Worm (Caenorhabditis elegans): Measurements from ENCODE around the gene slc-25A18.2.

slc-25A18.2 gene

ce11 chrIV:7486201-7486947, 11.5 kb downstream of the slc-25A18.2 start, which contains the start of the genes his-61 and his-62:
Gene his-61, minus strand, starts transcription at chrIV:7486217.
Gene his-62, plus strand, starts transcription at chrIV:7486545.
- TF ChIP-seq hlh-12 (tag; optimal IDR thresholded peaks at IDR 0.05) = no peak
- TF ChIP-seq F39B2.1 (GFP tag; IDR thresholded peaks at IDR 0.05) = peak; percentile 98
- no peak for TF ChIP-seq nhr-120 (GFP tag; IDR thresholded peaks at IDR 0.05)
- no peak for TF ChIP-seq F52B5.7 (tag; optimal IDR thresholded peaks at IDR 0.05)
- TF ChIP-seq ets-4 (GFP tag; optimal IDR thresholded peaks at IDR 0.05) = no peak
- TF ChIP-seq ztf-22 (GFP tag; optimal IDR thresholded peaks at IDR 0.05) = no peak
- TF ChIP-seq lin-26 (GFP tag; IDR thresholded peaks at IDR 0.05) = peak; percentile 92
- TF ChIP-seq egl-18 (GFP tag; IDR thresholded peaks at IDR 0.05) = no peak
- no peak for TF ChIP-seq pha-4 (tag; optimal IDR thresholded peaks at IDR 0.05)
- no peak for TF ChIP-seq snpc-1.3 (tag; optimal IDR thresholded peaks at IDR 0.05; ENCODE audit: insufficient read depth)
- TF ChIP-seq hlh-26 (GFP tag; conservative IDR thresholded peaks at IDR 0.05) = no peak
- TF ChIP-seq ceh-79 (tag; optimal IDR thresholded peaks at IDR 0.05) = no peak
- TF ChIP-seq ztf-26 (tag; optimal IDR thresholded peaks at IDR 0.05) = no peak
- TF ChIP-seq attf-3 (GFP tag; conservative IDR thresholded peaks at IDR 0.05) = no peak
- TF ChIP-seq rcor-1 (GFP tag; IDR thresholded peaks at IDR 0.05) = peak; percentile 9; the same call in 1 of the 2 replicates
- TF ChIP-seq ceh-58 (GFP tag; IDR thresholded peaks at IDR 0.05) = no peak
- peak; percentile 80 for TF ChIP-seq hmg-1.2 (GFP tag; IDR thresholded peaks at IDR 0.05)
- peak; percentile 73 for TF ChIP-seq nhr-80 (tag; optimal IDR thresholded peaks at IDR 0.05)
- TF ChIP-seq B0019.2 (GFP tag; conservative IDR thresholded peaks at IDR 0.05) = no peak
- no peak for TF ChIP-seq ztf-25 (GFP tag; IDR thresholded peaks at IDR 0.05)
- TF ChIP-seq madf-6 (GFP tag; IDR thresholded peaks at IDR 0.05) = 0 out of 2 replicates have a peak, but pooled peaks have one; percentile 38
- peak; percentile 15; the same call in 1 of the 2 replicates for TF ChIP-seq hsf-1 (GFP tag; IDR thresholded peaks at IDR 0.05)
- peak; percentile 43 for TF ChIP-seq lsl-1 (GFP tag; optimal IDR thresholded peaks at IDR 0.05)
- TF ChIP-seq Y56A3A.18 (GFP tag; IDR thresholded peaks at IDR 0.05) = no peak
- TF ChIP-seq Y79H2A.3 (GFP tag; conservative IDR thresholded peaks at IDR 0.05) = peak; percentile 10; the same call in 1 of the 2 replicates
- TF ChIP-seq rpc-1 (optimal IDR thresholded peaks at IDR 0.05) = no peak
- TF ChIP-seq rpc-1 (tag; optimal IDR thresholded peaks at IDR 0.05) = no peak
- peak; percentile 82 for TF ChIP-seq dox-1 (GFP tag; IDR thresholded peaks at IDR 0.05)
- no peak for TF ChIP-seq ceh-27 (GFP tag; optimal IDR thresholded peaks at IDR 0.05)
- no peak for TF ChIP-seq nfya-2 (GFP tag; IDR thresholded peaks at IDR 0.05)
- no peak for TF ChIP-seq nhr-27 (tag; optimal IDR thresholded peaks at IDR 0.05)
- TF ChIP-seq ccch-3 (GFP tag; optimal IDR thresholded peaks at IDR 0.05) = no peak
- TF ChIP-seq him-1 (tag; optimal IDR thresholded peaks at IDR 0.05) = no peak
- TF ChIP-seq somi-1 (GFP tag; optimal IDR thresholded peaks at IDR 0.05) = no peak
- TF ChIP-seq gei-17 (GFP tag; optimal IDR thresholded peaks at IDR 0.05) = no peak
- no peak for TF ChIP-seq lsy-27 (tag; optimal IDR thresholded peaks at IDR 0.05; ENCODE audit: borderline replicate concordance, insufficient read depth)
- TF ChIP-seq Y67H2A.10 (GFP tag; conservative IDR thresholded peaks at IDR 0.05) = no peak
- no peak for TF ChIP-seq madf-10 (tag; optimal IDR thresholded peaks at IDR 0.05)
- no peak for TF ChIP-seq nfya-1 (tag; optimal IDR thresholded peaks at IDR 0.05; ENCODE audit: borderline replicate concordance, insufficient read depth)
- no peak for TF ChIP-seq mel-28 (tag; optimal IDR thresholded peaks at IDR 0.05; ENCODE audit: borderline replicate concordance)
- no peak for TF ChIP-seq sdz-38 (tag; optimal IDR thresholded peaks at IDR 0.05)
- TF ChIP-seq zfh-2 (GFP tag; conservative IDR thresholded peaks at IDR 0.05) = no peak
- TF ChIP-seq T07F8.4 (tag; optimal IDR thresholded peaks at IDR 0.05) = no peak
- TF ChIP-seq nfyb-1 (GFP tag; IDR thresholded peaks at IDR 0.05) = 0 out of 2 replicates have a peak, but pooled peaks have one; percentile 22
- peak; percentile 22 for TF ChIP-seq ceh-91 (GFP tag; IDR thresholded peaks at IDR 0.05)
- no peak for TF ChIP-seq rec-8 (tag; optimal IDR thresholded peaks at IDR 0.05)
- peak; percentile 10; the same call in 1 of the 2 replicates for TF ChIP-seq F33H1.4 (GFP tag; IDR thresholded peaks at IDR 0.05)

All from whole organism, young adult.